Worm (Caenorhabditis elegans): ENCODE data around the gene acl-14.
A peak's percentile ranks its signal among the peaks of the same experiment; 100 is the strongest.

Gene acl-14

DNA sequence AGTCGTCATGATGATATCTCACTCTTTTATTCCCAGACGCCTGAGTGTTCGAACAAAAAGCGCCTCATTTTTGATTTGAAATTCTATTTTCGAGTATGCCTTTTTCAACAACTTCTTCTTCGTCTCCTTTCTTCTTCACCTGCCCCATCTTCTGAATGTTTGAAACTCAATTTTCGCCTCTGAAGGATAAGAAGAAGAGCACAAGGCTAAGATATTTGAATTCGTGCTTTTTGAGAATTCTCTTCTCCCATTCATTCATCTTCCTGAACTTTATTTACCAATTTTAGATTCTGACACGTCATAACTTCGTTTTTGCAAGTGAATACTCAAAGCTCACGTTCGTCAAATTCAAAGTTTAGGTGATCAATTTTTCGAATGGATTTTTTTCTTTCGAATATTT lies 16.5 kb downstream of the acl-14 start:
- TF ChIP-seq lin-14 (GFP tag; optimal IDR thresholded peaks at IDR 0.05) (peak; percentile 29), nhr-84 (tag; optimal IDR thresholded peaks at IDR 0.05) (no peak), ets-5 (GFP tag; IDR thresholded peaks at IDR 0.05) (no peak), ceh-63 (GFP tag; optimal IDR thresholded peaks at IDR 0.05) (no peak), lin-39 (tag; optimal IDR thresholded peaks at IDR 0.05) (no peak), mef-2 (tag; optimal IDR thresholded peaks at IDR 0.05) (no peak), ztf-4 (tag; optimal IDR thresholded peaks at IDR 0.05) (no peak), fkh-10 (GFP tag; optimal IDR thresholded peaks at IDR 0.05) (peak; percentile 80)

ce11 chrV:9314408-9314807 lies 19.0 kb downstream of the acl-14 start:
- no peak for TF ChIP-seq fkh-8 (tag; optimal IDR thresholded peaks at IDR 0.05)
- TF ChIP-seq unc-30 (tag; optimal IDR thresholded peaks at IDR 0.05) = no peak
- TF ChIP-seq hpl-2 (GFP tag; optimal IDR thresholded peaks at IDR 0.05) = no peak
- no peak for TF ChIP-seq mab-9 (GFP tag; IDR thresholded peaks at IDR 0.05)
- no peak for TF ChIP-seq efl-1 (optimal IDR thresholded peaks at IDR 0.05)
- TF ChIP-seq efl-1 (GFP tag; optimal IDR thresholded peaks at IDR 0.05 in 1 of 2) = no peak
- no peak for TF ChIP-seq nhr-71 (tag; optimal IDR thresholded peaks at IDR 0.05)
- TF ChIP-seq isw-1 (GFP tag; IDR thresholded peaks at IDR 0.05) = no peak
- TF ChIP-seq lin-35 (GFP tag; optimal IDR thresholded peaks at IDR 0.05) = no peak
- no peak for TF ChIP-seq F16B12.6 (tag; optimal IDR thresholded peaks at IDR 0.05)
- TF ChIP-seq elt-3 (tag; optimal IDR thresholded peaks at IDR 0.05) = no peak
- no peak for TF ChIP-seq pqm-1 (tag; optimal IDR thresholded peaks at IDR 0.05)
- TF ChIP-seq elt-2 (tag; optimal IDR thresholded peaks at IDR 0.05) = no peak

ce11 chrV:9312377-9312776 lies 21.1 kb downstream of the acl-14 start:
- TF ChIP-seq nhr-19 (GFP tag; conservative IDR thresholded peaks at IDR 0.05) (no peak), fkh-4 (tag; optimal IDR thresholded peaks at IDR 0.05; ENCODE audit: borderline replicate concordance) (no peak), efl-1 (optimal IDR thresholded peaks at IDR 0.05) (no peak), efl-1 (GFP tag; optimal IDR thresholded peaks at IDR 0.05 in 1 of 2) (peak in 1 of 2 experiments; percentile 59), lsy-2 (tag; optimal IDR thresholded peaks at IDR 0.05) (no peak), lin-14 (GFP tag; optimal IDR thresholded peaks at IDR 0.05) (peak; percentile 24), fkh-10 (GFP tag; optimal IDR thresholded peaks at IDR 0.05) (peak; percentile 85), ama-1 (optimal IDR thresholded peaks at IDR 0.05) (no peak), fkh-8 (tag; optimal IDR thresholded peaks at IDR 0.05) (no peak), unc-98 (GFP tag; IDR thresholded peaks at IDR 0.05) (no peak)

DNA sequence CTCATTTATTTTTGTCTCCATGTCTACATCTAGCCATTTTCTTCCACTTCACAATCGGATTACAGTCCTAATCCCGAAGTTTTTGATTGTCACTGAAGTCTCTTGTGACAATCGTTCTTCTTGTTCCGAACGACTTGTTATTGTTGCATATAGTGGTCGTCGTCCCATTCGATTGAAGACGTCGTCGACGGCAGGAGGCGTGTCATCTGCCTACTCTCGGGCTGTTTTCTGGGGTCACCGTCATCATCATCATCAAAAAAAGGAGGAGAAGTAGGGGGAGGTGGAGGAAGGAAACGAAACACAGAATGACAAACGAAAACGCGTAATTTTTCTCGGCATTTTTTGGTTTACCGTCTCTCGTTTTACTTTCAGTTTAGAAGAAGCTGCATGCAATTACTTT lies 28.3 kb downstream of the acl-14 start, which contains the start of gene F44A2.3:
Gene F44A2.3 (plus strand): TSS at position 301 of the 400 bp plus-strand sequence.
- TF ChIP-seq tlp-1 (tag; optimal IDR thresholded peaks at IDR 0.05) (no peak), efl-3 (GFP tag; optimal IDR thresholded peaks at IDR 0.05) (no peak), blmp-1 (tag; optimal IDR thresholded peaks at IDR 0.05) (peak; percentile 26), efl-1 (optimal IDR thresholded peaks at IDR 0.05) (no peak), efl-1 (GFP tag; optimal IDR thresholded peaks at IDR 0.05 in 1 of 2) (peak in 1 of 2 experiments; percentile 29)

ce11 chrV:9303026-9303425 lies 30.4 kb downstream of the acl-14 start, which contains the start of gene nhr-39:
nhr-39 (plus strand) TSS chrV:9303326.
- TF ChIP-seq elt-2 (tag; optimal IDR thresholded peaks at IDR 0.05) (no peak), lin-15B (tag; optimal IDR thresholded peaks at IDR 0.05) (no peak), unc-98 (GFP tag; IDR thresholded peaks at IDR 0.05) (no peak), aly-2 (tag; optimal IDR thresholded peaks at IDR 0.05) (no peak), mep-1 (tag; optimal IDR thresholded peaks at IDR 0.05) (no peak)

- TF ChIP-seq fkh-4 (tag; optimal IDR thresholded peaks at IDR 0.05; ENCODE audit: borderline replicate concordance) = no peak
- TF ChIP-seq fos-1 (tag; optimal IDR thresholded peaks at IDR 0.05) = no peak
- TF ChIP-seq unc-98 (GFP tag; IDR thresholded peaks at IDR 0.05) = no peak
- no peak for TF ChIP-seq hpl-2 (GFP tag; optimal IDR thresholded peaks at IDR 0.05)
- TF ChIP-seq isw-1 (GFP tag; IDR thresholded peaks at IDR 0.05) = no peak
- TF ChIP-seq snpc-4 (tag; optimal IDR thresholded peaks at IDR 0.05) = no peak
- no peak for TF ChIP-seq ceh-82 (tag; optimal IDR thresholded peaks at IDR 0.05)
- TF ChIP-seq tlp-1 (tag; optimal IDR thresholded peaks at IDR 0.05) = no peak
- TF ChIP-seq irx-1 (tag; optimal IDR thresholded peaks at IDR 0.05) = no peak
- TF ChIP-seq grh-1 (GFP tag; IDR thresholded peaks at IDR 0.05) = no peak
- no peak for TF ChIP-seq hlh-17 (GFP tag; optimal IDR thresholded peaks at IDR 0.05; ENCODE audit: borderline replicate concordance)
- TF ChIP-seq C04F5.9 (tag; optimal IDR thresholded peaks at IDR 0.05) = no peak
- TF ChIP-seq nhr-19 (GFP tag; conservative IDR thresholded peaks at IDR 0.05) = no peak
- TF ChIP-seq egl-13 (tag; optimal IDR thresholded peaks at IDR 0.05) = no peak
- TF ChIP-seq F16B12.6 (tag; optimal IDR thresholded peaks at IDR 0.05) = no peak
- TF ChIP-seq nhr-12 (tag; optimal IDR thresholded peaks at IDR 0.05) = no peak
Observed at ce11 chrV:9297332-9297731, 36.1 kb downstream of the acl-14 start, which contains the start of gene F44A2.5. F44A2.5 (plus strand) TSS chrV:9297632.
